Fruit fly (Drosophila melanogaster): ENCODE results near the gene pcx.
A peak's percentile ranks its signal among the peaks of the same experiment; 100 is the strongest.

Gene pcx

dm6 chrX:2213759-2214406, 11.2 kb upstream of the pcx start, which contains the start of gene SmydA-8 (continued):
- TF ChIP-seq Deaf1 (tag; optimal IDR thresholded peaks at IDR 0.05) (peak; percentile 51), CG18011 (GFP tag; optimal IDR thresholded peaks at IDR 0.05) (no peak)

DNA sequence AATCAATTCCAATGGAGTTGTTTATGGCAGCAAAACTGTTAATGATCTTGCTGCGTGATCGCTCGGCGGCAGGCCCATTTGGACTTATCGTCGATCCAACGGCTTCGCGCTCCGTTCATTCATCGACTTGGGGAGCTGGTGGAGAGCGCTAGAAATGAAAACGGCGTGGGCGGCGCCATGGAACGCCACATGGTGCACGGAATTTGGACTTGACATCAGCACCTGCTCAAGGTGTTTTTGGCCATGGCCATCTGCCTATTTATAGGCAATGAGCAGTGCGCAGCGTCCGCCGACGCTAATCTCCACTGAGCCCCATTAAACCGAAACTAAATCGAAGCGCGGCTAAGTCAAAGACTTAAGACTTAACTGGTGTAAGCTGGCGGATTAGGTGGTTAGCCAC, 6.6 kb upstream of the pcx start:
- TF ChIP-seq sr (GFP tag; IDR thresholded peaks at IDR 0.05) (peak; percentile 80), sd (tag; optimal IDR thresholded peaks at IDR 0.05) (peak; percentile 83), CG12299 (tag; optimal IDR thresholded peaks at IDR 0.05) (no peak), CG15011 (GFP tag; optimal IDR thresholded peaks at IDR 0.05) (no peak), tx (GFP tag; optimal IDR thresholded peaks at IDR 0.05) (no peak), CG12236 (GFP tag; optimal IDR thresholded peaks at IDR 0.05) (no peak), Hmr (GFP tag; optimal IDR thresholded peaks at IDR 0.05) (no peak), lola (GFP tag; optimal IDR thresholded peaks at IDR 0.05) (no peak)

DNA sequence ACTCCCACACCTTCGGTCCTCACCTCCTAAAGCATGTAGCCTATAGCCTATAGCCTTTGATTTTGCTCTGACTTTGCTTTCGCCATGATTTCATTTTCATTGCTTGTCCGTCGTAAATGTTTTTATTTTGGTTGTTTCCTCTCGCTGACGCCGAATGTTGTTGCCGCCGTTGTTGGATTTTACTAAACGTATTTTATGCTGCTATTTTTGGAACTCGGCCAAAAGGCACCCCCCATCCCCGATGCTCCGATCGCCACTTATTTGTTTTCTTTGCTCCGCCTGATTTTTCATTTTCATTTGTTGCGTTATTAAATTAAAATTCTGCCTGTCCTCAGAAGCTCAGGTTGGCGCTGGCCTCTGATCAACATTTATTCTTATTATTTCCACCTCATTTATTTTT, 5.8 kb upstream of the pcx start:
- TF ChIP-seq chinmo (GFP tag; IDR thresholded peaks at IDR 0.05; ENCODE audit: partially characterized antibody) (0 out of 4 replicates have a peak, but pooled peaks have one; percentile 21), Hsf (GFP tag; optimal IDR thresholded peaks at IDR 0.05) (no peak), Deaf1 (tag; optimal IDR thresholded peaks at IDR 0.05) (peak; percentile 18), sr (GFP tag; IDR thresholded peaks at IDR 0.05) (peak; percentile 46; the same call in 1 of the 3 replicates), CG10543 (GFP tag; optimal IDR thresholded peaks at IDR 0.05) (peak; percentile 89), CG4328 (GFP tag; optimal IDR thresholded peaks at IDR 0.05) (peak; percentile 58), abd-A (tag; optimal IDR thresholded peaks at IDR 0.05) (peak; percentile 26), sd (tag; optimal IDR thresholded peaks at IDR 0.05) (peak; percentile 61), Dll (GFP tag; IDR thresholded peaks at IDR 0.05; ENCODE audit: partially characterized antibody) (no peak), Hand (GFP tag; optimal IDR thresholded peaks at IDR 0.05) (no peak)

- TF ChIP-seq hbn (GFP tag; IDR thresholded peaks at IDR 0.05; ENCODE audit: partially characterized antibody) (no peak), nmo (GFP tag; optimal IDR thresholded peaks at IDR 0.05) (peak; percentile 17), zen (tag; optimal IDR thresholded peaks at IDR 0.05) (no peak), sens (GFP tag) (peak; percentile 79), CG16813 (GFP tag; IDR thresholded peaks at IDR 0.05; ENCODE audit: partially characterized antibody) (no peak), CG2889 (GFP tag; IDR thresholded peaks at IDR 0.05) (no peak), PHDP (tag; optimal IDR thresholded peaks at IDR 0.05) (peak; percentile 6), Blimp-1 (GFP tag; optimal IDR thresholded peaks at IDR 0.05) (peak; percentile 42), phol (tag; optimal IDR thresholded peaks at IDR 0.05) (peak; percentile 33), CG11560 (tag; IDR thresholded peaks at IDR 0.05) (no peak), lmd (GFP tag; IDR thresholded peaks at IDR 0.05) (no peak), CG7839 (tag; optimal IDR thresholded peaks at IDR 0.05) (peak; percentile 22), unpg (GFP tag; optimal IDR thresholded peaks at IDR 0.05) (peak; percentile 9), CG14965 (GFP tag; optimal IDR thresholded peaks at IDR 0.05; ENCODE audit: borderline replicate concordance) (no peak), fd64A (GFP tag; optimal IDR thresholded peaks at IDR 0.05) (no peak), CG32772 (GFP tag; IDR thresholded peaks at IDR 0.05) (peak; percentile 8; the same call in 1 of the 2 replicates), CG18262 (tag; optimal IDR thresholded peaks at IDR 0.05) (peak; percentile 10), CG1603 (tag; optimal IDR thresholded peaks at IDR 0.05) (peak; percentile 41), ssp (GFP tag; IDR thresholded peaks at IDR 0.05) (0 out of 2 replicates have a peak, but pooled peaks have one; percentile 14), fd102C (GFP tag; optimal IDR thresholded peaks at IDR 0.05) (no peak), grau (tag; optimal IDR thresholded peaks at IDR 0.05) (peak; percentile 2), Ssrp (tag; optimal IDR thresholded peaks at IDR 0.05) (peak; percentile 9), ewg (GFP tag; optimal IDR thresholded peaks at IDR 0.05) (peak; percentile 8), vvl (GFP tag; IDR thresholded peaks at IDR 0.05) (peak; percentile 29; the same call in 1 of the 2 replicates), insv (GFP tag; optimal IDR thresholded peaks at IDR 0.05) (no peak), CG15269 (tag; optimal IDR thresholded peaks at IDR 0.05) (no peak)
These were observed 5.2 kb upstream of the pcx start for dm6 chrX:2219899-2220298.
